Worm (Caenorhabditis elegans) whole organism, L1 larva: ENCODE results near the gene F46G10.4.

Experiments used
- C34B4.2 ChIP-seq: sonication (generic microtip); optimal IDR thresholded peaks from 2 replicates; lab custom pipeline; 2017; ENCODE audit warnings: mild to moderate bottlenecking, missing genetic modification characterization, missing compliant biosample characterization
- F16B12.6 ChIP-seq: fragments of 150-350 bp; optimal IDR thresholded peaks from 2 replicates; lab custom pipeline; 2014; ENCODE audit warnings: missing biosample characterization, missing genetic modification characterization
- alr-1 ChIP-seq: fragments of 200-800 bp; sonication (Bioruptor generic); optimal IDR thresholded peaks from 2 replicates; lab custom pipeline; 2018; ENCODE audit warnings: borderline replicate concordance, mild to moderate bottlenecking, missing genetic modification characterization, missing compliant biosample characterization
- aly-2 ChIP-seq: fragments of 150-350 bp; optimal IDR thresholded peaks from 2 replicates; lab custom pipeline; 2014; ENCODE audit warnings: missing biosample characterization, missing genetic modification characterization
- ama-1 ChIP-seq: fragments of 150-350 bp; optimal IDR thresholded peaks from 2 replicates; lab custom pipeline; 2014
- ceh-8 ChIP-seq: fragments of 200-800 bp; sonication (Bioruptor generic); optimal IDR thresholded peaks from 2 replicates; lab custom pipeline; 2018; ENCODE audit warnings: mild to moderate bottlenecking, missing genetic modification characterization, moderate library complexity, missing compliant biosample characterization
- ces-1 ChIP-seq: fragments of 150-350 bp; optimal IDR thresholded peaks from 2 replicates; lab custom pipeline; 2014; ENCODE audit warnings: missing biosample characterization, missing genetic modification reagents, missing genetic modification characterization
- dsc-1 ChIP-seq: sonication (generic microtip); optimal IDR thresholded peaks from 2 replicates; lab custom pipeline; 2016; ENCODE audit warnings: mild to moderate bottlenecking, missing genetic modification characterization, missing compliant biosample characterization
- efl-1 ChIP-seq, 4 experiments: fragments of 150-350 bp; optimal IDR thresholded peaks in 3 of 4; peaks in 1 of 4; 1 replicate in 1 of 4; 2 replicates in 3 of 4; lab custom pipeline; 2014; ENCODE audit warnings: missing biosample characterization in 2 of 4, missing genetic modification characterization in 2 of 4, missing genetic modification reagents in 2 of 4
- elt-2 ChIP-seq: sonication (generic microtip); optimal IDR thresholded peaks from 2 replicates; lab custom pipeline; 2016; ENCODE audit warnings: missing genetic modification characterization, mild to moderate bottlenecking, inconsistent platforms, missing compliant biosample characterization, missing genetic modification reagents
- elt-3 ChIP-seq, 6 experiments: fragments of 150-350 bp in 1 of 6; sonication (generic microtip); optimal IDR thresholded peaks; 2 replicates each; lab custom pipeline; 2017 to 2018; ENCODE audit warnings: missing biosample characterization in 6 of 6, missing genetic modification characterization in 6 of 6, inconsistent platforms in 1 of 6
- fkh-10 ChIP-seq: sonication (generic microtip); optimal IDR thresholded peaks from 2 replicates; lab custom pipeline; 2017; ENCODE audit warnings: missing biosample characterization, missing genetic modification reagents, missing genetic modification characterization
- fos-1 ChIP-seq: fragments of 150-350 bp; optimal IDR thresholded peaks from 2 replicates; lab custom pipeline; 2014; ENCODE audit warnings: missing biosample characterization, missing genetic modification characterization
- grh-1 ChIP-seq: fragments of 200-800 bp; sonication (Bioruptor generic); IDR thresholded peaks from 2 replicates; pipeline ENCODE4 v1.3.6; 2022; ENCODE audit warnings: missing genetic modification reagents, missing genetic modification characterization, missing compliant biosample characterization
- hlh-17 ChIP-seq: fragments of 200-800 bp; sonication (Bioruptor generic); optimal IDR thresholded peaks from 2 replicates; lab custom pipeline; 2018; ENCODE audit warnings: missing genetic modification characterization, mild to moderate bottlenecking, missing compliant biosample characterization, moderate library complexity, borderline replicate concordance
- hlh-4 ChIP-seq: sonication (generic microtip); optimal IDR thresholded peaks from 2 replicates; lab custom pipeline; 2016; ENCODE audit warnings: mild to moderate bottlenecking, missing genetic modification characterization, missing compliant biosample characterization
- hpl-2 ChIP-seq: fragments of 150-350 bp; optimal IDR thresholded peaks from 2 replicates; lab custom pipeline; 2014; ENCODE audit warnings: missing biosample characterization, missing genetic modification reagents, missing genetic modification characterization
- irx-1 ChIP-seq: sonication (generic microtip); optimal IDR thresholded peaks from 2 replicates; lab custom pipeline; 2016; ENCODE audit warnings: missing genetic modification characterization, missing compliant biosample characterization
- isw-1 ChIP-seq: fragments of 200-800 bp; sonication (Bioruptor generic); IDR thresholded peaks from 2 replicates; pipeline ENCODE4 v1.3.6; 2022; ENCODE audit warnings: missing genetic modification characterization, missing compliant biosample characterization
- jun-1 ChIP-seq: fragments of 150-350 bp; optimal IDR thresholded peaks from 2 replicates; lab custom pipeline; 2014; ENCODE audit warnings: missing biosample characterization, missing genetic modification reagents, missing genetic modification characterization
- lin-15B ChIP-seq: fragments of 150-350 bp; sonication (generic microtip); optimal IDR thresholded peaks from 3 replicates; lab custom pipeline; 2014; ENCODE audit warnings: missing biosample characterization, missing genetic modification characterization
- lin-39 ChIP-seq: fragments of 150-350 bp; optimal IDR thresholded peaks from 2 replicates; lab custom pipeline; 2014; ENCODE audit warnings: missing biosample characterization, missing genetic modification reagents, missing genetic modification characterization
- lir-3 ChIP-seq: sonication (generic microtip); optimal IDR thresholded peaks from 2 replicates; lab custom pipeline; 2016; ENCODE audit warnings: mild to moderate bottlenecking, missing genetic modification characterization, moderate library complexity, missing compliant biosample characterization; ENCODE audit not compliant: poor library complexity
- lsy-2 ChIP-seq, 2 experiments: fragments of 150-350 bp; optimal IDR thresholded peaks; 2 replicates each; lab custom pipeline; 2014; ENCODE audit warnings: missing biosample characterization in 2 of 2, missing genetic modification characterization in 2 of 2
- mdl-1 ChIP-seq, 2 experiments: fragments of 150-350 bp; optimal IDR thresholded peaks; 2 replicates each; lab custom pipeline; 2014 to 2017; ENCODE audit warnings: missing biosample characterization in 2 of 2, missing genetic modification characterization in 2 of 2, inconsistent platforms in 1 of 2
- mef-2 ChIP-seq: fragments of 150-350 bp; optimal IDR thresholded peaks from 2 replicates; lab custom pipeline; 2014; ENCODE audit warnings: missing biosample characterization, missing genetic modification characterization
- mep-1 ChIP-seq: fragments of 150-350 bp; optimal IDR thresholded peaks from 2 replicates; lab custom pipeline; 2014; ENCODE audit warnings: missing biosample characterization, missing genetic modification characterization
- nhr-11 ChIP-seq: fragments of 150-350 bp; optimal IDR thresholded peaks from 2 replicates; lab custom pipeline; 2014; ENCODE audit warnings: missing biosample characterization, missing genetic modification characterization
- nhr-12 ChIP-seq: sonication (generic microtip); optimal IDR thresholded peaks from 2 replicates; lab custom pipeline; 2017; ENCODE audit warnings: missing biosample characterization, missing genetic modification characterization
- nhr-20 ChIP-seq: sonication (generic microtip); optimal IDR thresholded peaks from 2 replicates; lab custom pipeline; 2016; ENCODE audit warnings: mild to moderate bottlenecking, missing genetic modification characterization, missing compliant biosample characterization
- nhr-28 ChIP-seq: fragments of 150-350 bp; optimal IDR thresholded peaks from 2 replicates; lab custom pipeline; 2014; ENCODE audit warnings: missing biosample characterization, missing genetic modification characterization
- nhr-47 ChIP-seq: sonication (generic microtip); optimal IDR thresholded peaks from 2 replicates; lab custom pipeline; 2016; ENCODE audit warnings: mild to moderate bottlenecking, missing genetic modification characterization, moderate library complexity, missing compliant biosample characterization
- nhr-71 ChIP-seq: sonication (generic microtip); optimal IDR thresholded peaks from 2 replicates; lab custom pipeline; 2016; ENCODE audit warnings: mild to moderate bottlenecking, missing genetic modification characterization, moderate library complexity, missing compliant biosample characterization
- nhr-77 ChIP-seq: fragments of 150-350 bp; optimal IDR thresholded peaks from 2 replicates; lab custom pipeline; 2014; ENCODE audit warnings: missing biosample characterization, missing genetic modification characterization
- nhr-84 ChIP-seq: sonication (generic microtip); optimal IDR thresholded peaks from 2 replicates; lab custom pipeline; 2017; ENCODE audit warnings: missing biosample characterization, missing genetic modification characterization
- nhr-85 ChIP-seq: sonication (generic microtip); peaks from one replicate; lab custom pipeline; 2016; ENCODE audit warnings: missing genetic modification characterization, inconsistent platforms, missing compliant biosample characterization
- nhr-90 ChIP-seq: sonication (generic microtip); optimal IDR thresholded peaks from 2 replicates; lab custom pipeline; 2016; ENCODE audit warnings: mild to moderate bottlenecking, missing genetic modification characterization, missing compliant biosample characterization; ENCODE audit not compliant: poor library complexity
- pag-3 ChIP-seq: sonication (generic microtip); optimal IDR thresholded peaks from 2 replicates; lab custom pipeline; 2017; ENCODE audit warnings: missing genetic modification characterization, mild to moderate bottlenecking, missing compliant biosample characterization, antibody characterized with exemption, borderline replicate concordance; ENCODE audit not compliant: insufficient read depth
- pqm-1 ChIP-seq: sonication (generic microtip); optimal IDR thresholded peaks from 3 replicates; lab custom pipeline; 2017; ENCODE audit warnings: missing biosample characterization, missing genetic modification characterization
- rnt-1 ChIP-seq: sonication (generic microtip); optimal IDR thresholded peaks from 2 replicates; lab custom pipeline; 2016; ENCODE audit warnings: mild to moderate bottlenecking, missing genetic modification characterization, moderate library complexity, missing compliant biosample characterization
- skn-1 ChIP-seq: fragments of 150-350 bp; optimal IDR thresholded peaks from 2 replicates; lab custom pipeline; 2014; ENCODE audit warnings: missing biosample characterization, missing genetic modification characterization
- sox-4 ChIP-seq: sonication (generic microtip); optimal IDR thresholded peaks from 2 replicates; lab custom pipeline; 2016; ENCODE audit warnings: missing genetic modification characterization, missing compliant biosample characterization
- tlp-1 ChIP-seq: fragments of 150-350 bp; optimal IDR thresholded peaks from 2 replicates; lab custom pipeline; 2014; ENCODE audit warnings: missing biosample characterization, missing genetic modification characterization
- unc-130 ChIP-seq: fragments of 150-350 bp; optimal IDR thresholded peaks from 2 replicates; lab custom pipeline; 2017; ENCODE audit warnings: missing biosample characterization, missing genetic modification characterization, inconsistent platforms
- unc-62 ChIP-seq: fragments of 150-350 bp; optimal IDR thresholded peaks from 2 replicates; lab custom pipeline; 2014; ENCODE audit warnings: missing biosample characterization, missing genetic modification reagents, missing genetic modification characterization
- unc-86 ChIP-seq: sonication (generic microtip); optimal IDR thresholded peaks from 2 replicates; lab custom pipeline; 2016; ENCODE audit warnings: missing genetic modification characterization, missing compliant biosample characterization
- unc-98 ChIP-seq: fragments of 200-800 bp; sonication (Bioruptor generic); IDR thresholded peaks from 2 replicates; pipeline ENCODE4 v1.3.6; 2022; ENCODE audit warnings: missing genetic modification characterization, missing compliant biosample characterization
- zip-4 ChIP-seq: fragments of 200-800 bp; sonication (Bioruptor generic); optimal IDR thresholded peaks from 2 replicates; lab custom pipeline; 2018; ENCODE audit warnings: mild to moderate bottlenecking, missing genetic modification characterization, moderate library complexity, missing compliant biosample characterization

F46G10.4 gene

ce11 chrX:13359800-13360199, 26.0 kb downstream of the F46G10.4 start (continued):
- TF ChIP-seq zip-4 (GFP tag; lab: Kevin White, UChicago) (no peak), efl-1 (optimal IDR thresholded peaks at IDR 0.05; lab: Kevin White, UChicago) (no peak), efl-1 (GFP tag; optimal IDR thresholded peaks at IDR 0.05 in 1 of 2; lab: Kevin White, UChicago) (peak in 1 of 2 experiments; percentile 54), hlh-17 (GFP tag; lab: Kevin White, UChicago) (no peak), nhr-90 (peak; percentile 38), nhr-20 (tag; lab: Kevin White, UChicago) (peak; percentile 68), lin-39 (tag; lab: Kevin White, UChicago) (no peak), pqm-1 (no peak), nhr-28 (no peak), mdl-1 (tag; optimal IDR thresholded peaks at IDR 0.05; lab: Kevin White, UChicago) (no peak), nhr-47 (tag; lab: Kevin White, UChicago) (no peak), nhr-77 (tag; lab: Kevin White, UChicago) (no peak), tlp-1 (tag; lab: Kevin White, UChicago) (no peak), irx-1 (no peak), sox-4 (tag; lab: Kevin White, UChicago) (no peak), fkh-10 (GFP tag; lab: Kevin White, UChicago) (no peak), jun-1 (tag; lab: Kevin White, UChicago) (no peak), grh-1 (GFP tag; lab: Robert Waterston, UW) (no peak), aly-2 (tag; lab: Kevin White, UChicago) (no peak), lir-3 (no peak), elt-2 (tag; lab: Kevin White, UChicago) (peak; percentile 58), unc-62 (GFP tag; lab: Kevin White, UChicago) (no peak), rnt-1 (no peak), lsy-2 (tag; optimal IDR thresholded peaks at IDR 0.05; lab: Kevin White, UChicago) (no peak), ces-1 (no peak), nhr-12 (tag; lab: Kevin White, UChicago) (no peak), F16B12.6 (tag; lab: Kevin White, UChicago) (no peak), dsc-1 (tag; lab: Kevin White, UChicago) (no peak), lin-15B (tag; lab: Kevin White, UChicago) (no peak), fos-1 (tag; lab: Kevin White, UChicago) (no peak), nhr-84 (tag; lab: Kevin White, UChicago) (no peak), nhr-71 (tag; lab: Kevin White, UChicago) (peak; percentile 21), alr-1 (tag; lab: Kevin White, UChicago) (no peak), pag-3 (no peak), nhr-85 (tag; lab: Kevin White, UChicago) (peak; percentile 40), mef-2 (no peak), skn-1 (tag; lab: Kevin White, UChicago) (no peak), ama-1 (lab: Kevin White, UChicago) (no peak), C34B4.2 (tag; lab: Kevin White, UChicago) (no peak), unc-86 (tag; lab: Kevin White, UChicago) (no peak), nhr-11 (no peak), hlh-4 (tag; lab: Kevin White, UChicago) (no peak), isw-1 (GFP tag; lab: Robert Waterston, UW) (no peak), unc-130 (tag; lab: Kevin White, UChicago) (no peak), mep-1 (no peak), hpl-2 (GFP tag; lab: Kevin White, UChicago) (no peak), elt-3 (tag; optimal IDR thresholded peaks at IDR 0.05; lab: Kevin White, UChicago) (peak in 1 of 6 experiments; percentile 25), ceh-8 (GFP tag; lab: Kevin White, UChicago) (no peak), unc-98 (no peak)
